Worm (Caenorhabditis elegans): ENCODE results near the gene srh-169.

ce11 chrV:4029627-4030026, 18.0 kb upstream of the srh-169 start:
- TF ChIP-seq him-1 (tag; optimal IDR thresholded peaks at IDR 0.05): no peak
- TF ChIP-seq dao-5 (tag; optimal IDR thresholded peaks at IDR 0.05): no peak
- no peak for TF ChIP-seq W03F9.2 (tag; optimal IDR thresholded peaks at IDR 0.05)
